In the genomic region with DNA sequence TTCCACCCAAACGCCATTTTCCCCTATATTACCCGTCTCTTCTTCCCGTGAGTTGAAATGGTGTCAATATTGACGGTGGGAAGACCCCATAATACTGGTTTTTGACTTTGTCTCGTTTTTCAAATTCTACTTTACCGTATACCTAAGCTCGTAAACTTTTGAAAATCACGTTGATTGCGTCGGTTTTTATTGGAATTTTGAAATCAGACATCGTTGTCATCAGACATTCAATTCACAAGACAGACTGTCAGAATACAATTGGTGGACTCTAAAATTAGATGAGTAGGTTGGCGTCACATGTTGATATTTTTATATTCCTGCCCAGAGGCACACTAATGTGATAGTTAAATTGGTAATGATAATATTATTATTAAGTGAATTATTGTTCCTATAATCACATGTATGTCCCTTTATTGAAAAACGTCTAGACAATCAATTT, we compare ENCODE assay signal across 1 worm cellular context.
TF ChIP-seq lines count a peak whose summit lies in the region.

No protein-coding gene starts in this region.

TF ChIP-seq in whole organism, L1 larva, 84 proteins besides CTCF, POLR2A, EP300 and RAD21 (continued from another document):
- TF ChIP-seq lir-3 (tag; optimal IDR thresholded peaks at IDR 0.05; lab: Kevin White, UChicago; ENCODE audit: poor library complexity) (peak; percentile 11), nhr-11 (tag; optimal IDR thresholded peaks at IDR 0.05; lab: Kevin White, UChicago) (no peak), ceh-8 (GFP tag; optimal IDR thresholded peaks at IDR 0.05; lab: Kevin White, UChicago) (peak; percentile 76), efl-1 (optimal IDR thresholded peaks at IDR 0.05; lab: Kevin White, UChicago) (no peak), efl-1 (GFP tag; optimal IDR thresholded peaks at IDR 0.05 in 1 of 2; lab: Kevin White, UChicago) (no peak), snu-23 (GFP tag; optimal IDR thresholded peaks at IDR 0.05; lab: Kevin White, UChicago) (peak; percentile 36), nhr-19 (GFP tag; conservative IDR thresholded peaks at IDR 0.05; lab: Robert Waterston, UW) (peak; percentile 23; the same call in 1 of the 2 replicates), ztf-11 (tag; optimal IDR thresholded peaks at IDR 0.05; lab: Kevin White, UChicago) (no peak)
TF ChIP-seq in whole organism, L1 larva: peak in this region for 19.
